Fruit fly (Drosophila melanogaster) whole organism, embryonic: ENCODE data around the gene wcy.
A peak's percentile ranks its signal among the peaks of the same experiment; 100 is the strongest.

ENCODE experiments used
- CG10267 ChIP-seq: fragments of 200-800 bp; sonication (Bioruptor generic); optimal IDR thresholded peaks from 2 replicates; lab custom pipeline; 2018; ENCODE audit warnings: missing biosample characterization, mild to moderate bottlenecking, missing genetic modification characterization, moderate library complexity
- CG11723 ChIP-seq: fragments of 200-800 bp; sonication (Bioruptor generic); optimal IDR thresholded peaks from 2 replicates; lab custom pipeline; 2017; ENCODE audit warnings: missing biosample characterization, mild to moderate bottlenecking, missing genetic modification characterization
- CG13296 ChIP-seq: fragments of 200-800 bp; sonication (Bioruptor generic); optimal IDR thresholded peaks from 3 replicates; lab custom pipeline; 2018; ENCODE audit warnings: missing biosample characterization, mild to moderate bottlenecking, missing genetic modification characterization
- CG15073 ChIP-seq: fragments of 200-800 bp; sonication (Bioruptor generic); optimal IDR thresholded peaks from 2 replicates; lab custom pipeline; 2016; ENCODE audit warnings: missing biosample characterization, missing genetic modification characterization
- CG17829 ChIP-seq: fragments of 200-800 bp; optimal IDR thresholded peaks from 2 replicates; lab custom pipeline; 2019; ENCODE audit warnings: missing biosample characterization, mild to moderate bottlenecking, missing genetic modification characterization, moderate library complexity
- CG1792 ChIP-seq: fragments of 200-800 bp; sonication (Bioruptor generic); optimal IDR thresholded peaks from 2 replicates; lab custom pipeline; 2016; ENCODE audit warnings: missing biosample characterization, missing genetic modification characterization
- CG2202 ChIP-seq: fragments of 200-800 bp; sonication (Bioruptor generic); optimal IDR thresholded peaks from 2 replicates; lab custom pipeline; 2018; ENCODE audit warnings: missing biosample characterization, mild to moderate bottlenecking, missing genetic modification characterization
- CG2889 ChIP-seq: fragments of 200-800 bp; sonication (Bioruptor generic); IDR thresholded peaks from 3 replicates; pipeline ENCODE4 v1.3.6; 2022; ENCODE audit warnings: missing biosample characterization, missing genetic modification characterization
- CG3838 ChIP-seq: fragments of 200-800 bp; sonication (Bioruptor generic); optimal IDR thresholded peaks from 3 replicates; lab custom pipeline; 2016; ENCODE audit warnings: missing biosample characterization, missing genetic modification characterization
- CG43689 ChIP-seq: fragments of 200-800 bp; sonication (Bioruptor generic); IDR thresholded peaks from 2 replicates; pipeline ENCODE4 v1.3.6; 2022; ENCODE audit warnings: missing biosample characterization, missing genetic modification characterization
- CG5245 ChIP-seq: fragments of 200-800 bp; sonication (Bioruptor generic); optimal IDR thresholded peaks from 3 replicates; lab custom pipeline; 2016; ENCODE audit warnings: missing biosample characterization, missing genetic modification characterization
- CG7987 ChIP-seq: fragments of 200-800 bp; sonication (Bioruptor generic); optimal IDR thresholded peaks from 2 replicates; lab custom pipeline; 2018; ENCODE audit warnings: missing biosample characterization, mild to moderate bottlenecking, missing genetic modification characterization, moderate library complexity
- Chrac-16 ChIP-seq: fragments of 200-800 bp; sonication (Bioruptor generic); optimal IDR thresholded peaks from 3 replicates; lab custom pipeline; 2016; ENCODE audit warnings: missing biosample characterization, missing genetic modification characterization
- Deaf1 ChIP-seq: fragments of 200-800 bp; optimal IDR thresholded peaks from 3 replicates; lab custom pipeline; 2019; ENCODE audit warnings: missing biosample characterization, mild to moderate bottlenecking, missing genetic modification characterization, moderate library complexity
- E2f1 ChIP-seq: fragments of 200-800 bp; sonication (Bioruptor generic); IDR thresholded peaks from 2 replicates; pipeline ENCODE4 v1.3.6; 2022; ENCODE audit warnings: missing biosample characterization, missing genetic modification characterization
- Eip74EF ChIP-seq, 2 experiments: fragments of 200-800 bp in 1 of 2; fragments of >200 bp in 1 of 2; sonication (Bioruptor generic) in 1 of 2; optimal IDR thresholded peaks; 2 replicates each; lab custom pipeline; 2017 to 2019; ENCODE audit warnings: missing biosample characterization in 2 of 2, missing genetic modification characterization in 2 of 2, mild to moderate bottlenecking in 1 of 2, moderate library complexity in 1 of 2
- Hand ChIP-seq: fragments of 200-800 bp; sonication (Bioruptor generic); optimal IDR thresholded peaks from 2 replicates; lab custom pipeline; 2017; ENCODE audit warnings: mild to moderate bottlenecking, missing biosample characterization, missing genetic modification reagents, missing genetic modification characterization
- Hmr ChIP-seq: fragments of 200-800 bp; sonication (Bioruptor generic); optimal IDR thresholded peaks from 3 replicates; lab custom pipeline; 2017; ENCODE audit warnings: mild to moderate bottlenecking, missing biosample characterization, missing genetic modification reagents, missing genetic modification characterization
- Hmx ChIP-seq: fragments of 200-800 bp; sonication (Bioruptor generic); optimal IDR thresholded peaks from 2 replicates; lab custom pipeline; 2016; ENCODE audit warnings: missing biosample characterization, missing genetic modification characterization
- Jarid2 ChIP-seq: fragments of 200-800 bp; sonication (Bioruptor generic); optimal IDR thresholded peaks from 3 replicates; lab custom pipeline; 2017; ENCODE audit warnings: mild to moderate bottlenecking, missing biosample characterization, missing genetic modification reagents, missing genetic modification characterization
- Scr ChIP-seq: fragments of 200-800 bp; sonication (Bioruptor generic); IDR thresholded peaks from 2 replicates; pipeline ENCODE4 v1.3.6; 2022; ENCODE audit warnings: missing biosample characterization, missing genetic modification characterization; ENCODE audit not compliant: partially characterized antibody
- Sox102F ChIP-seq: fragments of 200-800 bp; sonication (Bioruptor generic); optimal IDR thresholded peaks from 2 replicates; lab custom pipeline; 2018; ENCODE audit warnings: missing biosample characterization, mild to moderate bottlenecking, missing genetic modification characterization, moderate library complexity
- Taf1 ChIP-seq: fragments of 200-800 bp; sonication (Bioruptor generic); IDR thresholded peaks from 2 replicates; pipeline ENCODE4 v1.3.6; 2022; ENCODE audit warnings: missing biosample characterization, missing genetic modification characterization
- Xrp1 ChIP-seq: fragments of 200-800 bp; sonication (Bioruptor generic); IDR thresholded peaks from 2 replicates; pipeline ENCODE4 v1.3.6; 2022; ENCODE audit warnings: missing biosample characterization, missing genetic modification characterization
- ara ChIP-seq: fragments of 200-800 bp; sonication (Bioruptor generic); IDR thresholded peaks from 2 replicates; pipeline ENCODE4 v1.3.6; 2022; ENCODE audit warnings: missing biosample characterization, missing genetic modification characterization
- ase ChIP-seq: fragments of 200-800 bp; sonication (Bioruptor generic); IDR thresholded peaks from 3 replicates; pipeline ENCODE4 v1.3.6; 2022; ENCODE audit warnings: missing biosample characterization, missing genetic modification characterization
- ash1 ChIP-seq: fragments of 200-800 bp; sonication (Bioruptor generic); optimal IDR thresholded peaks from 2 replicates; lab custom pipeline; 2018; ENCODE audit warnings: missing biosample characterization, mild to moderate bottlenecking, missing genetic modification characterization
- bbx ChIP-seq: fragments of 200-800 bp; sonication (Bioruptor generic); IDR thresholded peaks from 2 replicates; pipeline ENCODE4 v1.3.6; 2022; ENCODE audit warnings: missing biosample characterization, missing genetic modification characterization; ENCODE audit not compliant: partially characterized antibody
- bcd ChIP-seq: fragments of 200-800 bp; sonication (Bioruptor generic); optimal IDR thresholded peaks from 2 replicates; lab custom pipeline; 2017; ENCODE audit warnings: missing biosample characterization, mild to moderate bottlenecking, missing genetic modification characterization
- bigmax ChIP-seq: fragments of 200-800 bp; sonication (Bioruptor generic); optimal IDR thresholded peaks from 2 replicates; lab custom pipeline; 2018; ENCODE audit warnings: missing biosample characterization, mild to moderate bottlenecking, missing genetic modification characterization
- cas ChIP-seq: fragments of 200-800 bp; sonication (Bioruptor generic); IDR thresholded peaks from 2 replicates; pipeline ENCODE4 v1.3.6; 2022; ENCODE audit warnings: missing biosample characterization, missing genetic modification characterization
- caup ChIP-seq: fragments of 200-800 bp; sonication (Bioruptor generic); optimal IDR thresholded peaks from 3 replicates; lab custom pipeline; 2017; ENCODE audit warnings: missing biosample characterization, mild to moderate bottlenecking, missing genetic modification characterization, moderate library complexity; ENCODE audit not compliant: severe bottlenecking
- ci ChIP-seq: fragments of 200-800 bp; sonication (Bioruptor generic); IDR thresholded peaks from 3 replicates; pipeline ENCODE4 v1.3.6; 2022; ENCODE audit warnings: missing biosample characterization, missing genetic modification characterization
- crc ChIP-seq: fragments of 200-800 bp; sonication (Bioruptor generic); optimal IDR thresholded peaks from 2 replicates; lab custom pipeline; 2016; ENCODE audit warnings: missing biosample characterization, missing genetic modification characterization
- crol ChIP-seq: fragments of 200-800 bp; sonication (Bioruptor generic); IDR thresholded peaks from 2 replicates; pipeline ENCODE4 v1.3.6; 2022; ENCODE audit warnings: missing biosample characterization, missing genetic modification characterization
- da ChIP-seq: fragments of 200-800 bp; sonication (Bioruptor generic); optimal IDR thresholded peaks from 2 replicates; lab custom pipeline; 2016; ENCODE audit warnings: missing biosample characterization, missing genetic modification characterization
- dati ChIP-seq: fragments of 200-800 bp; sonication (Bioruptor generic); IDR thresholded peaks from 2 replicates; pipeline ENCODE4 v1.3.6; 2022; ENCODE audit warnings: missing biosample characterization, missing genetic modification characterization
- grn ChIP-seq: fragments of 200-800 bp; sonication (Bioruptor generic); optimal IDR thresholded peaks from 3 replicates; lab custom pipeline; 2017; ENCODE audit warnings: missing biosample characterization, missing genetic modification characterization
- gsb-n ChIP-seq: fragments of 200-800 bp; sonication (Bioruptor generic); optimal IDR thresholded peaks from 3 replicates; lab custom pipeline; 2018; ENCODE audit warnings: missing biosample characterization, mild to moderate bottlenecking, missing genetic modification characterization
- mirr ChIP-seq: fragments of 200-800 bp; sonication (Bioruptor generic); optimal IDR thresholded peaks from 3 replicates; lab custom pipeline; 2018; ENCODE audit warnings: missing biosample characterization, mild to moderate bottlenecking, missing genetic modification characterization
- odd ChIP-seq: fragments of 200-800 bp; sonication (Bioruptor generic); optimal IDR thresholded peaks from 2 replicates; lab custom pipeline; 2017; ENCODE audit warnings: missing biosample characterization, mild to moderate bottlenecking, missing genetic modification characterization
- org-1 ChIP-seq: fragments of 200-800 bp; sonication (Bioruptor generic); optimal IDR thresholded peaks from 2 replicates; lab custom pipeline; 2017; ENCODE audit warnings: missing biosample characterization, missing genetic modification characterization
- psq ChIP-seq: fragments of 200-800 bp; sonication (Bioruptor generic); optimal IDR thresholded peaks from 2 replicates; lab custom pipeline; 2017; ENCODE audit warnings: missing biosample characterization, missing genetic modification characterization
- row ChIP-seq: fragments of 200-800 bp; sonication (Bioruptor generic); IDR thresholded peaks from 3 replicates; pipeline ENCODE4 v1.3.6; 2022; ENCODE audit warnings: missing biosample characterization, missing genetic modification characterization
- sim ChIP-seq: fragments of 200-800 bp; sonication (Bioruptor generic); IDR thresholded peaks from 2 replicates; pipeline ENCODE4 v1.3.6; 2022; ENCODE audit warnings: missing biosample characterization, missing genetic modification characterization
- ssp ChIP-seq: fragments of 200-800 bp; sonication (Bioruptor generic); IDR thresholded peaks from 2 replicates; pipeline ENCODE4 v1.3.6; 2022; ENCODE audit warnings: missing biosample characterization, missing genetic modification characterization
- tgo ChIP-seq: fragments of 200-800 bp; sonication (Bioruptor generic); IDR thresholded peaks from 3 replicates; pipeline ENCODE4 v1.3.6; 2022; ENCODE audit warnings: missing biosample characterization, missing genetic modification characterization
- tup ChIP-seq: fragments of 200-800 bp; sonication (Bioruptor generic); optimal IDR thresholded peaks from 2 replicates; lab custom pipeline; 2016; ENCODE audit warnings: missing biosample characterization, mild to moderate bottlenecking, missing genetic modification characterization, moderate library complexity
- vfl ChIP-seq: fragments of 200-800 bp; sonication (Bioruptor generic); optimal IDR thresholded peaks from 2 replicates; lab custom pipeline; 2016; ENCODE audit warnings: missing biosample characterization, missing genetic modification characterization

Gene wcy

DNA sequence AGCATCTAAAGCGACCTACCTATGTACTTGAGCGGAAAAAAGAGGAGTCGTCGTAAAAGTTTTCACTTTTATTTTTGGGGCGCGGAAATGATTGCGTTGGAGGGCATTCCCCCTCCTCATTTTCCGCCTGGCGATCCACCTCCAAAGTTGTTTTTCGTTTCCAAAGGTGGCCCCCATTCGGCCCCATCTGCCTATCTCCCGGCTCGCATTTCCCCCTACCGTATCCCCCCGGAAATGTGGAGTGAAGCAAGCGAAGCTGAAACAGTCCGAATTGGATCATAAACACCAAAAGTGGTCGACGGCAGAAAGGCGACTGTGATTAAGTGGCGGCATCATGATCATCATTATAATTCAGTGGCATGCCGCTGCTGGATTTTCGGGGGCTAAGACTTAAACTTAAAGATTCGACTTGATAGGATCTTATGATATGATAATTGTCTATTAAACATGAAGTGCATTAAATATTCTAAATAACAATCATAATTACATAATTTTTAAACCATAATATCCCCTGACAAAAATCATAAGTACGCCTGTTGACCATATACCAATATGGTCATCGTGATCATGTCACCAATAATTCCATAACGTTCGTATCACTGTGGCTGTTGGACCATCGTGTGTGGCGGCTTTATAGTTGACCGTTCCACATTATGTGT is 46.0 kb upstream of the wcy start (continued):
- TF ChIP-seq tgo (GFP tag; lab: Robert Waterston, UW) (peak; percentile 58; the same call in 2 of the 3 replicates), tup (no peak), Chrac-16 (GFP tag; lab: Kevin White, UChicago) (peak; percentile 33), Sox102F (GFP tag; lab: Kevin White, UChicago) (peak; percentile 85), gsb-n (tag; lab: Kevin White, UChicago) (peak; percentile 62), Hmr (GFP tag; lab: Kevin White, UChicago) (peak; percentile 78), CG2202 (tag; lab: Kevin White, UChicago) (peak; percentile 37), bigmax (no peak), E2f1 (GFP tag; lab: Robert Waterston, UW) (peak; percentile 74), psq (no peak), da (GFP tag; lab: Kevin White, UChicago) (no peak), Jarid2 (GFP tag; lab: Kevin White, UChicago) (peak; percentile 28), ara (GFP tag; lab: Robert Waterston, UW) (0 out of 2 replicates have a peak, but pooled peaks have one; percentile 45), mirr (GFP tag; lab: Kevin White, UChicago) (no peak), CG15073 (GFP tag; lab: Kevin White, UChicago) (no peak), grn (GFP tag; lab: Kevin White, UChicago) (no peak), CG5245 (GFP tag; lab: Kevin White, UChicago) (peak; percentile 23), sim (GFP tag; lab: Robert Waterston, UW) (no peak), Taf1 (GFP tag; lab: Robert Waterston, UW) (peak; percentile 38; the same call in 1 of the 2 replicates), Xrp1 (peak; percentile 79), CG10267 (tag; lab: Kevin White, UChicago) (peak; percentile 55), CG11723 (GFP tag; lab: Kevin White, UChicago) (peak; percentile 44), CG43689 (peak; percentile 72), dati (no peak), CG3838 (GFP tag; lab: Kevin White, UChicago) (peak; percentile 29), ssp (GFP tag; lab: Robert Waterston, UW) (0 out of 2 replicates have a peak, but pooled peaks have one; percentile 38), Scr (no peak), CG17829 (tag; lab: Kevin White, UChicago) (peak; percentile 74), ase (GFP tag; lab: Robert Waterston, UW) (peak; percentile 67; the same call in 2 of the 3 replicates), CG2889 (GFP tag; lab: Robert Waterston, UW) (peak; percentile 65; the same call in 1 of the 3 replicates), CG13296 (GFP tag; lab: Kevin White, UChicago) (peak; percentile 60), bbx (no peak), Eip74EF (GFP tag; optimal IDR thresholded peaks at IDR 0.05; lab: Kevin White, UChicago) (peak in 1 of 2 experiments; percentile 77), CG7987 (GFP tag; lab: Kevin White, UChicago) (peak; percentile 2), odd (peak; percentile 47), ash1 (GFP tag; lab: Kevin White, UChicago) (no peak), org-1 (GFP tag; lab: Kevin White, UChicago) (peak; percentile 67), row (GFP tag; lab: Robert Waterston, UW) (peak; percentile 83), CG1792 (GFP tag; lab: Kevin White, UChicago) (peak; percentile 14), Hmx (GFP tag; lab: Kevin White, UChicago) (no peak), vfl (peak; percentile 11), Hand (peak; percentile 35), crol (peak; percentile 82), cas (GFP tag; lab: Robert Waterston, UW) (0 out of 2 replicates have a peak, but pooled peaks have one; percentile 21), bcd (GFP tag; lab: Kevin White, UChicago) (peak; percentile 64), Deaf1 (tag; lab: Kevin White, UChicago) (peak; percentile 35), caup (GFP tag; lab: Kevin White, UChicago) (peak; percentile 70), ci (GFP tag; lab: Robert Waterston, UW) (peak; percentile 85), crc (GFP tag; lab: Kevin White, UChicago) (peak; percentile 22)
